Worm (Caenorhabditis elegans): ENCODE results near the gene str-63.

str-63 gene

DNA sequence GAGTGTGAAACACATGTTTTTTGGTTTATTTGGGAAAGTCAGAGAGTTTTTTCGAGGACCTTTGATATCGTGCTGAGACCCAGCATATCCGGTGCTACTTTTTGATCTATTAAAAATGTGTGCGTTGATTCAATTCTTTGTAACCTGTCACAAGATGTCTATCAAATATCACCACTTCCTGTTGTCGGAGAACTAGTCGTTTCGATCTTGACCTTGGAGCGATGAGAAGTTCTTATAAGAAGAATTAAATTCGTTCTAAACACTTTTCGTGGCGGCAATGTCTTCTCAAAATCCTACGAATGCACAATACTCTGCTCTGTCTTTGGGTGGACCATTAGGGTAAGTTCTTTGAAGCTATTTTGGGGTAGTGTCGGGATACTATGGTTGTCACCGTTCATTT is 35.3 kb upstream of the str-63 start, which contains the start of gene F35F10.1:
Gene F35F10.1 (plus strand): TSS at position 200 of the 400 bp plus-strand sequence.
- no peak for TF ChIP-seq ceh-48 (tag; optimal IDR thresholded peaks at IDR 0.05)
- TF ChIP-seq tbx-2 (tag; optimal IDR thresholded peaks at IDR 0.05) = no peak
- no peak for TF ChIP-seq nfya-1 (tag; optimal IDR thresholded peaks at IDR 0.05)
- no peak for TF ChIP-seq ref-2 (tag; optimal IDR thresholded peaks at IDR 0.05)
- no peak for TF ChIP-seq syd-9 (tag; optimal IDR thresholded peaks at IDR 0.05)
- TF ChIP-seq ztf-16 (tag; optimal IDR thresholded peaks at IDR 0.05) = no peak
- TF ChIP-seq ets-4 (tag; optimal IDR thresholded peaks at IDR 0.05) = no peak
- no peak for TF ChIP-seq ceh-14 (tag; optimal IDR thresholded peaks at IDR 0.05)
- TF ChIP-seq hlh-6 (tag; optimal IDR thresholded peaks at IDR 0.05) = no peak
- TF ChIP-seq pha-4 (tag; optimal IDR thresholded peaks at IDR 0.05) = no peak
- TF ChIP-seq che-1 (tag; optimal IDR thresholded peaks at IDR 0.05) = no peak
- no peak for TF ChIP-seq pha-2 (tag; optimal IDR thresholded peaks at IDR 0.05)
- no peak for TF ChIP-seq zip-5 (tag; optimal IDR thresholded peaks at IDR 0.05)

DNA sequence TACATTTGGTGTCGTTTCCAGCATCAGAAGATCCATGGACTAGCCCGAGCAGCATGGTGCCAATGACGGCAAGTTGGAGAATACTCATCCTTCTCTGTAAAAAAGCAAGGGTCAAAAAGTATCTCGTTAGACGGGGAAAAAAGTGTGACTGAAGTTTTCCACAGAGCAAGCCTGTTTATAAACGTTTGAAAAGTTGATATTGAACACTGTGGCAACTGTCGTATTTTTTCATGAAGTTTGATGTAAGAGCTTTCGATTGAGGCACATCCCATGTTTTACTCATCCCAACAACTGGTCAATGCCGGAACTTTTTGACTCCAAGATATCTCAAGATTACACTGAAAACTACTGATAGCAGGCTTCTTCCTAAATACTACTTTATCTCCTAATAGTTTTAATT is 32.4 kb upstream of the str-63 start, which contains the start of gene F35F10.13:
Gene F35F10.13 (minus strand): TSS at position 101 of the 400 bp plus-strand sequence.
- TF ChIP-seq sdc-2 (tag; optimal IDR thresholded peaks at IDR 0.05) (no peak), K09A11.1 (tag; optimal IDR thresholded peaks at IDR 0.05; ENCODE audit: insufficient read depth) (no peak)

DNA sequence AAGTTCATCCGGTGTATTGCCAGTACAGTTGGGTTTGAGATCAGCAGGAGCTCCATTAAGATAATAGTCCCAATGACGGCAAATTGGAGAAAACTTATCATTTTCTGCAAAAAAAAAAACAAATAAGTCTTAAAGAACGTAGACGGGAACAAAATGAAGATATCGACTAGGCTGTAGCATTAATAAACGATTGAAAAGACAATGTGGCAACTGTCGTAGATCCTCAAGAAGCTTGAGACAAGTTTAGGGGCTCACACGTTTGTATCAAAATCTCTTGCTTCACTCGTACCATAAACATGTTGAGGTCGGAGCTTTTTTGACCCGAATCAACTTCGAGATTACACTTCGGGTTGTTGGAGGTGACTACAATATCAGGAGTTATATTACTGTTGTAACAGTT is 31.4 kb upstream of the str-63 start, which contains the start of gene F35F10.14:
Gene F35F10.14 (minus strand): TSS at position 101 of the 400 bp plus-strand sequence.
- TF ChIP-seq ceh-9 (tag; optimal IDR thresholded peaks at IDR 0.05) (no peak), hlh-8 (tag; optimal IDR thresholded peaks at IDR 0.05) (no peak)

DNA sequence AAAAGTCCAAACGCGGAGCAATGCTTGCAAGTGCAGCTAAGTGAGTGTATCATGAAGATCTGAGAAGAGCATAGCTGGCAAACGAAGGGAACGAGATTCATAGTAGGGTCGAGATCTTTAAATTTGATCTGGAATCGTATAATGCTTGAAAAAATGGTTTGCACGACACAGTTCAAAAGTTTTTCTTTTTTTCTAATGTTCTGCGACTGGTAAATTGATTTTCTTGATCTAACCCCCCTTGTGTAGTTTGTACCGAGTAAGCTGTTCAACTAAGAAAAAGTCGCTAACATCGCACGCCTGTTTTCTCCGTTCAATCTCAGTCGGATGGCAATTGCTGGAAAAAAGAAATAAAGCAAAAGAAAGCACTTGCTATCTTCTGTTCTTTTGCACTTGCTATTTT is 30.9 kb upstream of the str-63 start, which contains the start of gene C17B7.14:
Gene C17B7.14 (minus strand): TSS at position 101 of the 400 bp plus-strand sequence.
- TF ChIP-seq elt-4 (tag; optimal IDR thresholded peaks at IDR 0.05) (no peak), pat-9 (tag; optimal IDR thresholded peaks at IDR 0.05) (no peak), syd-9 (tag; optimal IDR thresholded peaks at IDR 0.05) (no peak), che-1 (tag; optimal IDR thresholded peaks at IDR 0.05) (no peak), hlh-30 (tag; optimal IDR thresholded peaks at IDR 0.05; ENCODE audit: insufficient read depth) (no peak), ceh-18 (tag; optimal IDR thresholded peaks at IDR 0.05) (no peak), ceh-6 (GFP tag; optimal IDR thresholded peaks at IDR 0.05) (no peak), eyg-1 (tag; optimal IDR thresholded peaks at IDR 0.05) (no peak), dmd-4 (tag; optimal IDR thresholded peaks at IDR 0.05; ENCODE audit: borderline replicate concordance) (no peak), pag-3 (tag; optimal IDR thresholded peaks at IDR 0.05; ENCODE audit: borderline replicate concordance) (no peak), tbx-7 (tag; optimal IDR thresholded peaks at IDR 0.05) (no peak)

DNA sequence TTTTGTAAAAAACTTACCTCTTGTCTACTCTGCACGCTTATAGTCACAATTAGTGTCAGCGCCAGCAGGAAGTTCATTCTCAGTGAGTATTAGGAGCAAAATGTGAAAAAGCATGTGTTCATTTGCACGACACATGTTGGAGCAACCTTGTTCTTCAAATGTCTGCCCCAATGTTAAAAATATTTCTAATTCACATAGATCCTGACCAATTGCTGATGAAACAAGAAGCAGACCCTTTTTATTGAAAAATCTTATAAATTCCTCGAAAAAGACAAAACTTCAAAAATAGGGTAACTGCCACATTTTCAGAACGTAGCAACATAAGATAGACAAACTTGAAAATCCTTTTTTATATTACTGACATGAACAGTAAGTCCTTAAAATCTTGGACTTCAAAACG is 27.2 kb upstream of the str-63 start, which contains the start of gene C17B7.8:
Gene C17B7.8 (minus strand): TSS at position 101 of the 400 bp plus-strand sequence.
- TF ChIP-seq ceh-31 (tag; optimal IDR thresholded peaks at IDR 0.05) (no peak), pqm-1 (tag; optimal IDR thresholded peaks at IDR 0.05) (no peak), sox-2 (GFP tag; IDR thresholded peaks at IDR 0.05) (no peak), elt-2 (tag; optimal IDR thresholded peaks at IDR 0.05) (no peak), fkh-10 (GFP tag; optimal IDR thresholded peaks at IDR 0.05) (no peak), unc-55 (GFP tag; optimal IDR thresholded peaks at IDR 0.05) (no peak), T23F11.4 (GFP tag; optimal IDR thresholded peaks at IDR 0.05) (no peak)

DNA sequence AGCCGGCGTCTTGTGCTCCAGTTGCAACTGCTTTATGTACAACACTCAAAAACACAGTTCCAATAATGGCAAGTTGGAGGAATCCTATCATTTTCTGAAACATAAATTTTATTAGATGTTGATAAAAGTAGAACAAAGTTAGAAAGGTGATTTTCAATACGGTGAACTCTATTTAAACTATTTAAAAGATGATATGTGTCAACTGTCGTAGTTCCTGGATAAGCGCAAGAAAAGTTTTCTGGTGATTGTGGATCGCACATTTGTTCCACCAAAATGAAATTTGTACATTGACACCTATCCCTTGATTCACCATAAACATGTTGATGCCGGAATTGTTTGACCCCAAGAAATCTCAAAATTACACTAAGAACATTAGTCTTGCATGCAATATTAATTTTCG is 19.3 kb upstream of the str-63 start, which contains the start of gene C17B7.9:
Gene C17B7.9 (minus strand): TSS at position 101 of the 400 bp plus-strand sequence.
- TF ChIP-seq ceh-22 (tag; optimal IDR thresholded peaks at IDR 0.05) = no peak
- TF ChIP-seq lim-6 (tag; optimal IDR thresholded peaks at IDR 0.05) = no peak
- no peak for TF ChIP-seq ceh-45 (GFP tag; IDR thresholded peaks at IDR 0.05)
- no peak for TF ChIP-seq madf-2 (tag; optimal IDR thresholded peaks at IDR 0.05)
- no peak for TF ChIP-seq odd-2 (tag; optimal IDR thresholded peaks at IDR 0.05)
- TF ChIP-seq Y22D7AL.16 (tag; optimal IDR thresholded peaks at IDR 0.05) = no peak
- no peak for TF ChIP-seq ceh-9 (tag; optimal IDR thresholded peaks at IDR 0.05)
- TF ChIP-seq ceh-18 (tag; optimal IDR thresholded peaks at IDR 0.05) = no peak
- no peak for TF ChIP-seq mec-3 (tag; optimal IDR thresholded peaks at IDR 0.05; ENCODE audit: borderline replicate concordance)
- no peak for TF ChIP-seq nhr-232 (tag; optimal IDR thresholded peaks at IDR 0.05)
- TF ChIP-seq eyg-1 (tag; optimal IDR thresholded peaks at IDR 0.05) = no peak

Measured in whole organism, late embryonic.